Fruit fly (Drosophila melanogaster): Measurements from ENCODE around the gene TotF.
A peak's percentile ranks its signal among the peaks of the same experiment; 100 is the strongest.

Gene TotF

dm6 chr2L:19943112-19943511, 30.9 kb upstream of the TotF start (continued):
- TF ChIP-seq corto (GFP tag; optimal IDR thresholded peaks at IDR 0.05): no peak
- TF ChIP-seq CG6654 (GFP tag; optimal IDR thresholded peaks at IDR 0.05): peak; percentile 97
- TF ChIP-seq onecut (GFP tag; IDR thresholded peaks at IDR 0.05): no peak
- TF ChIP-seq CG2199 (GFP tag; IDR thresholded peaks at IDR 0.05): 0 out of 3 replicates have a peak, but pooled peaks have one; percentile 31
- no peak for TF ChIP-seq shn (GFP tag; optimal IDR thresholded peaks at IDR 0.05)
- TF ChIP-seq seq (GFP tag; IDR thresholded peaks at IDR 0.05): no peak
- no peak for TF ChIP-seq Lhr (GFP tag; optimal IDR thresholded peaks at IDR 0.05)
- TF ChIP-seq pfk (GFP tag; optimal IDR thresholded peaks at IDR 0.05): no peak
- no peak for TF ChIP-seq CG1832 (GFP tag; optimal IDR thresholded peaks at IDR 0.05)
- no peak for TF ChIP-seq ranshi (GFP tag; IDR thresholded peaks at IDR 0.05)
- no peak for TF ChIP-seq Dek (tag; optimal IDR thresholded peaks at IDR 0.05)
- peak; percentile 45 for TF ChIP-seq kay (GFP tag; optimal IDR thresholded peaks at IDR 0.05)
- TF ChIP-seq ftz-f1 (GFP tag; optimal IDR thresholded peaks at IDR 0.05): no peak

dm6 chr2L:19942510-19942909, 30.3 kb upstream of the TotF start:
- TF ChIP-seq E2f2 (GFP tag; IDR thresholded peaks at IDR 0.05) (no peak), sug (tag; optimal IDR thresholded peaks at IDR 0.05) (peak; percentile 22), CG1647 (GFP tag; optimal IDR thresholded peaks at IDR 0.05) (no peak), grn (GFP tag; optimal IDR thresholded peaks at IDR 0.05) (peak; percentile 15), sens (GFP tag) (peak; percentile 63), run (tag; optimal IDR thresholded peaks at IDR 0.05) (no peak), vvl (GFP tag; IDR thresholded peaks at IDR 0.05) (0 out of 2 replicates have a peak, but pooled peaks have one; percentile 7), bbx (GFP tag; IDR thresholded peaks at IDR 0.05; ENCODE audit: partially characterized antibody) (no peak), Med (GFP tag) (peak; percentile 58)

dm6 chr2L:19941352-19941851, 29.2 kb upstream of the TotF start:
- TF ChIP-seq Doc3 (GFP tag; IDR thresholded peaks at IDR 0.05; ENCODE audit: partially characterized antibody) (no peak), CG12155 (GFP tag; optimal IDR thresholded peaks at IDR 0.05) (peak; percentile 86), ssp (GFP tag; IDR thresholded peaks at IDR 0.05) (peak; percentile 75), dati (GFP tag; IDR thresholded peaks at IDR 0.05) (0 out of 2 replicates have a peak, but pooled peaks have one; percentile 31), lab (GFP tag; optimal IDR thresholded peaks at IDR 0.05) (peak; percentile 89), Rfx (GFP tag; IDR thresholded peaks at IDR 0.05) (peak; percentile 87), cato (GFP tag; optimal IDR thresholded peaks at IDR 0.05; ENCODE audit: borderline replicate concordance) (peak; percentile 76), CG6689 (GFP tag; IDR thresholded peaks at IDR 0.05) (peak; percentile 92), lmd (GFP tag; IDR thresholded peaks at IDR 0.05) (peak; percentile 85), ash1 (GFP tag; optimal IDR thresholded peaks at IDR 0.05) (no peak), bsh (GFP tag; optimal IDR thresholded peaks at IDR 0.05) (peak; percentile 52 to 87), Lim3 (GFP tag; IDR thresholded peaks at IDR 0.05) (peak; percentile 35; the same call in 1 of the 2 replicates), da (GFP tag; optimal IDR thresholded peaks at IDR 0.05) (peak; percentile 60), Rx (GFP tag; IDR thresholded peaks at IDR 0.05) (peak; percentile 76), CG11723 (GFP tag; optimal IDR thresholded peaks at IDR 0.05) (peak; percentile 66), oc (tag; optimal IDR thresholded peaks at IDR 0.05) (peak; percentile 85), br (optimal IDR thresholded peaks at IDR 0.05) (no peak), CG11504 (tag; optimal IDR thresholded peaks at IDR 0.05) (peak; percentile 92), Awh (GFP tag; IDR thresholded peaks at IDR 0.05) (peak; percentile 90), Fer2 (tag; optimal IDR thresholded peaks at IDR 0.05) (peak; percentile 38), NC2β (GFP tag; optimal IDR thresholded peaks at IDR 0.05) (peak; percentile 77), CG9609 (GFP tag; optimal IDR thresholded peaks at IDR 0.05) (peak; percentile 89), hb (GFP tag; IDR thresholded peaks at IDR 0.05; ENCODE audit: partially characterized antibody) (no peak), onecut (GFP tag; IDR thresholded peaks at IDR 0.05) (peak; percentile 78), mld (GFP tag; IDR thresholded peaks at IDR 0.05; ENCODE audit: partially characterized antibody) (no peak), Antp (GFP tag; optimal IDR thresholded peaks at IDR 0.05) (peak; percentile 73), ci (GFP tag; IDR thresholded peaks at IDR 0.05) (peak; percentile 93), CTCF (GFP tag; optimal IDR thresholded peaks at IDR 0.05) (no peak), CG3163 (GFP tag; optimal IDR thresholded peaks at IDR 0.05) (peak; percentile 75)

Measured in whole organism, embryonic.